Fruit fly (Drosophila melanogaster): Measurements from ENCODE around the gene CG34377.

The CG34377 gene

DNA sequence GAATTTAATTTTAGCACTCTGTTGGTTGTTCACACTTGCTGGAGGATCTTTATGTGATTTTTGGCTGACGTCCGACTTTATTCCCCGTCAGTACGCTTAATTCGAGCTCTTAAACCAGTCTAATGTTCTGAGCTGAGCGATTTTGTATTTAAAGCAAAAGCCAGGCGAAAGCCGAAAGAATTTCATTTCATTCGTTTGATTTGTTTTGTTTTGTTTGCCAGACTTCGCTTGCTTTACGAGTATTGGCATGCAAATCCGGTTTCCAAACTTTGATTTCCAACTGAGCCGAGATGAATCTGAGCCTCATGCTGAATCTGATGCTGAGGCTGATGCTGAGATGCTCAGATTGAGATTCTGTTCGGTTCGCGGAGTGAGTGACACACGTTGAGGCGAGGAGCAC lies 10.2 kb upstream of the CG34377 start, which contains the start of gene CG5391:
Gene CG5391, minus strand, starts transcription at position 101 of the 400 bp plus-strand sequence.
- TF ChIP-seq CG13204 (GFP tag; optimal IDR thresholded peaks at IDR 0.05) (no peak), CG9948 (tag; optimal IDR thresholded peaks at IDR 0.05) (no peak), rn (GFP tag; IDR thresholded peaks at IDR 0.05) (no peak), CG8301 (tag; optimal IDR thresholded peaks at IDR 0.05) (no peak), D1 (tag; optimal IDR thresholded peaks at IDR 0.05) (no peak), CG10348 (GFP tag; IDR thresholded peaks at IDR 0.05) (no peak), Snoo (tag; optimal IDR thresholded peaks at IDR 0.05) (no peak), EcR (GFP tag; optimal IDR thresholded peaks at IDR 0.05) (no peak), Pif1A (GFP tag; optimal IDR thresholded peaks at IDR 0.05) (no peak), CG14655 (GFP tag; optimal IDR thresholded peaks at IDR 0.05) (no peak), CG32121 (GFP tag; IDR thresholded peaks at IDR 0.05) (no peak), CG12605 (GFP tag; IDR thresholded peaks at IDR 0.05) (no peak), CG34367 (tag; optimal IDR thresholded peaks at IDR 0.05) (no peak), Ets98B (GFP tag; IDR thresholded peaks at IDR 0.05) (no peak), fd96Ca (GFP tag; IDR thresholded peaks at IDR 0.05) (no peak), CG4496 (GFP tag; IDR thresholded peaks at IDR 0.05) (no peak), gl (tag; optimal IDR thresholded peaks at IDR 0.05) (no peak), Pif1B (GFP tag; optimal IDR thresholded peaks at IDR 0.05) (no peak), CG17806 (tag; optimal IDR thresholded peaks at IDR 0.05) (no peak)

DNA sequence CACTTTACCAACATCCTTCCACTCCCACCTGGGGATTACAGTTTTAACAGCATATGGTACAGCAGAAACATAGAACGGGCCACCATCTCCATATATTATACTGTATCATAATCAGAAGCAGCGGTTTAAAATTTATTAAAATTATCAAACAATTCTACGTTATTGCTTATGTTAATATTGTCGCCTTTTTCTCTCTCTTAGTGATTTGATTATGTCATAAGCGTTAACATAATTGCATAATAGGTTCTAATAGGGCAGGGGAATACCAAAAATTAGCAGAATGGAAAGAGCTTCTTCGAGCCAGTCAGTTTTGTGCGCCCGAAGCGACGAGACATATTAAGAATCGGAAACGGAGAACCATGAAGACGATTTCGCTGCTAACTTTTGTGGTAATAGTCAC lies 7.8 kb upstream of the CG34377 start, which contains the start of gene CG13862:
Gene CG13862, plus strand, starts transcription at position 301 of the 400 bp plus-strand sequence.
- TF ChIP-seq Pif1A (GFP tag; optimal IDR thresholded peaks at IDR 0.05) (no peak), CG34367 (tag; optimal IDR thresholded peaks at IDR 0.05) (no peak), rn (GFP tag; IDR thresholded peaks at IDR 0.05) (no peak), CG4496 (GFP tag; IDR thresholded peaks at IDR 0.05) (no peak), D1 (tag; optimal IDR thresholded peaks at IDR 0.05) (no peak), CG17806 (tag; optimal IDR thresholded peaks at IDR 0.05) (no peak), CG13204 (GFP tag; optimal IDR thresholded peaks at IDR 0.05) (no peak), CG8159 (tag; optimal IDR thresholded peaks at IDR 0.05) (no peak), CG32121 (GFP tag; IDR thresholded peaks at IDR 0.05) (no peak), CG12605 (GFP tag; IDR thresholded peaks at IDR 0.05) (no peak), CG10348 (GFP tag; IDR thresholded peaks at IDR 0.05) (no peak), EcR (GFP tag; optimal IDR thresholded peaks at IDR 0.05) (no peak), CG8301 (tag; optimal IDR thresholded peaks at IDR 0.05) (no peak), Snoo (tag; optimal IDR thresholded peaks at IDR 0.05) (no peak), Ets98B (GFP tag; IDR thresholded peaks at IDR 0.05) (no peak), Pif1B (GFP tag; optimal IDR thresholded peaks at IDR 0.05) (no peak), CG15710 (tag; optimal IDR thresholded peaks at IDR 0.05) (no peak), gl (tag; optimal IDR thresholded peaks at IDR 0.05) (no peak), CG9948 (tag; optimal IDR thresholded peaks at IDR 0.05) (no peak)

DNA sequence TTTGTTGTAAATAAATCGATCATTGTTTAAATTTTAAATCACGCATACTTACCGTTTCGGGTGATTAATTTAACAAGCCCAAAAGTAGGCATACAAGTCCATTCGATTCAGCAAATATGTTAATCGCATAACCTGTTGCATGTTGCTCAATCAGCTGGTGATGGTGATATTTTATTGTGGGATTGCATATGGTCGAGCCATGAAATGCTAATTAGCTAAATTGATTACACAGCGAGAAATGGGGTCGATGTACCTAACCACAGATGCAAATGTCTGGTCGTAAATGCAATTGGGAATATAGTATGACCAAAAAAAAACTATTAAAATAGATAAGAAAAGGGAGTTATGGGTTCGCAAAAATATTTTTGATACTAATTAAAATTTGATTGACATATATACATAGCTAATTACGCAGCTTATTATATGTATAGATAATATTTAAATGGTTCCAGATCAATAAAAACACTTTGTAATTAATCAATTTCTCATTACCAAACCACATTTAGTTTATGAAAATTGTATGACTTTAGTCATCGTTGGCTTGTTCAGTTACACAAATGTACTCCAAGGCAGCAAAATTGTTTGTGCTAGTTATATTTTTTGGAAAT lies 6.7 kb upstream of the CG34377 start, which contains the start of gene CG33721:
Gene CG33721, plus strand, starts transcription at position 558 of the 608 bp plus-strand sequence.
- TF ChIP-seq CG32121 (GFP tag; IDR thresholded peaks at IDR 0.05): no peak
- TF ChIP-seq CG8301 (tag; optimal IDR thresholded peaks at IDR 0.05): no peak
- TF ChIP-seq CG13204 (GFP tag; optimal IDR thresholded peaks at IDR 0.05): no peak
- TF ChIP-seq Pif1A (GFP tag; optimal IDR thresholded peaks at IDR 0.05): no peak
- TF ChIP-seq CG34367 (tag; optimal IDR thresholded peaks at IDR 0.05): no peak
- no peak for TF ChIP-seq CG17806 (tag; optimal IDR thresholded peaks at IDR 0.05)
- no peak for TF ChIP-seq EcR (GFP tag; optimal IDR thresholded peaks at IDR 0.05)
- TF ChIP-seq CG10348 (GFP tag; IDR thresholded peaks at IDR 0.05): no peak
- TF ChIP-seq gl (tag; optimal IDR thresholded peaks at IDR 0.05): no peak
- TF ChIP-seq CG15710 (tag; optimal IDR thresholded peaks at IDR 0.05): no peak
- no peak for TF ChIP-seq CG12605 (GFP tag; IDR thresholded peaks at IDR 0.05)
- no peak for TF ChIP-seq rn (GFP tag; IDR thresholded peaks at IDR 0.05)
- TF ChIP-seq CG4496 (GFP tag; IDR thresholded peaks at IDR 0.05): no peak
- TF ChIP-seq CG9948 (tag; optimal IDR thresholded peaks at IDR 0.05): no peak
- no peak for TF ChIP-seq Snoo (tag; optimal IDR thresholded peaks at IDR 0.05)

DNA sequence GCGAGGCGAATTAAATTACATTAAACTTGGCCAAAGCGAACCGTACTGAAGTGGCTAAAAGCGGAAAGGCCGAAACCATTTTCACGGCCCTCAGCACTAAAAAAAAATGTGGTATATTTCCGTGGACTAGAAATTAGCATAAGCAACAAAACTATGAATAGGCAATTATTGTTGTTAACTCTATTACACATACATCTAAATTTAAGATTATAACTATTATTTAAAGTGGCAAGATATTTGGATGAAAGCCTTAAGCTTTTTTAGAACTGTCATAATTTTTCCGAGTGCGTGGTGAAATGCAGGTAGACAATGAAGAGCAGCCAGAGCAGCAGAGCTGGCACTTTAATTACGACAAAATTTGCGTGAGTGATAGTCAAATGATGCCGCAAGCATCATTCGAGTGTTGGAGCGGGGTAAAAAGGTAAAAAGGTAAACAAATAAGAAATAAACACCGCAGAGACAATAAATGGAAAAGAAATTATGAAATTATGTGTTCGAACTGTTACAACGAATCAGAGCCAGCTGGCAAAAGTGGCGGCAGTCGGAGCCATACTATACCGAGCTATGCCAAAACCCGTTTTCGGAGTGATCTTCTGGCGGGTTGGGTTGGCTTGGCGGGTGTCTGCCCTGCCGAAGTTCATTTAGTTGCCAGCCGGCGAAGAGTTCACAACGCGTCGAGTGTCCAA lies 4.9 kb upstream of the CG34377 start, which contains the start of gene CG7080:
Gene CG7080, plus strand, starts transcription at position 636 of the 686 bp plus-strand sequence.
- TF ChIP-seq CG34367 (tag; optimal IDR thresholded peaks at IDR 0.05) (no peak), CG8301 (tag; optimal IDR thresholded peaks at IDR 0.05) (no peak), Ets98B (GFP tag; IDR thresholded peaks at IDR 0.05) (no peak), gl (tag; optimal IDR thresholded peaks at IDR 0.05) (no peak), Pif1B (GFP tag; optimal IDR thresholded peaks at IDR 0.05) (no peak), CG13204 (GFP tag; optimal IDR thresholded peaks at IDR 0.05) (no peak), CG9948 (tag; optimal IDR thresholded peaks at IDR 0.05) (no peak), fd96Ca (GFP tag; IDR thresholded peaks at IDR 0.05) (no peak), CG15710 (tag; optimal IDR thresholded peaks at IDR 0.05) (no peak), CG8159 (tag; optimal IDR thresholded peaks at IDR 0.05) (peak; percentile 25), rn (GFP tag; IDR thresholded peaks at IDR 0.05) (no peak), CG4496 (GFP tag; IDR thresholded peaks at IDR 0.05) (no peak), CG17806 (tag; optimal IDR thresholded peaks at IDR 0.05) (no peak), CG14655 (GFP tag; optimal IDR thresholded peaks at IDR 0.05) (peak; percentile 14), EcR (GFP tag; optimal IDR thresholded peaks at IDR 0.05) (no peak), CG10348 (GFP tag; IDR thresholded peaks at IDR 0.05) (no peak), CG32121 (GFP tag; IDR thresholded peaks at IDR 0.05) (no peak), Pif1A (GFP tag; optimal IDR thresholded peaks at IDR 0.05) (peak; percentile 12), CG12605 (GFP tag; IDR thresholded peaks at IDR 0.05) (no peak), D1 (tag; optimal IDR thresholded peaks at IDR 0.05) (no peak)

DNA sequence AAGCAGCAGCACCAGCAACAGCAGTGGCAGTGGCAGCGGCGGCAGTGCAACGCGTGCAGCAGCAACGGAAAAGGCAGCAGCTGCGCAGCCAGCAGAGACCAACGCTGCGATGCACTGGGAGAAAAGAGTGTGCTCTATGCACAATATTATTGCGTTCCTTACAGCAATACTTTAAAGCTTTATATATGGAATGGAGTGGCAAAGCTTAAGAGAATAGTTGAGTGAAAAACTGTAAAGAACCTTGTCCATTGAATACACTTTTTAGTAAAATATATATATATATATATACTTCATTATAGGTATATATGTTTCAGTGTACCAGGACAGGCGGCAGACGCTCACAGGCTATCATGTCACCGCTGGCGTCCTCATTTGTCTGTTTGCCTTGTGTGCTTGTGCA lies 842 bp upstream of the CG34377 start:
- TF ChIP-seq CG12605 (GFP tag; IDR thresholded peaks at IDR 0.05) (peak; percentile 15; the same call in 1 of the 2 replicates), CG4496 (GFP tag; IDR thresholded peaks at IDR 0.05) (peak; percentile 68; the same call in 2 of the 3 replicates), CG17806 (tag; optimal IDR thresholded peaks at IDR 0.05) (peak; percentile 79), Pif1A (GFP tag; optimal IDR thresholded peaks at IDR 0.05) (no peak), CG14655 (GFP tag; optimal IDR thresholded peaks at IDR 0.05) (peak; percentile 81), CG13204 (GFP tag; optimal IDR thresholded peaks at IDR 0.05) (peak; percentile 56), gl (tag; optimal IDR thresholded peaks at IDR 0.05) (no peak), rn (GFP tag; IDR thresholded peaks at IDR 0.05) (no peak), CG8301 (tag; optimal IDR thresholded peaks at IDR 0.05) (peak; percentile 59), Pif1B (GFP tag; optimal IDR thresholded peaks at IDR 0.05) (peak; percentile 7), CG9948 (tag; optimal IDR thresholded peaks at IDR 0.05) (peak; percentile 78), CG34367 (tag; optimal IDR thresholded peaks at IDR 0.05) (peak; percentile 63), Ets98B (GFP tag; IDR thresholded peaks at IDR 0.05) (peak; percentile 27; the same call in 1 of the 2 replicates), CG10348 (GFP tag; IDR thresholded peaks at IDR 0.05) (no peak), CG15710 (tag; optimal IDR thresholded peaks at IDR 0.05) (peak; percentile 76), CG8159 (tag; optimal IDR thresholded peaks at IDR 0.05) (peak; percentile 83), fd96Ca (GFP tag; IDR thresholded peaks at IDR 0.05) (peak; percentile 64; the same call in 2 of the 3 replicates), Snoo (tag; optimal IDR thresholded peaks at IDR 0.05) (peak; percentile 46), CG32121 (GFP tag; IDR thresholded peaks at IDR 0.05) (peak; percentile 55; the same call in 1 of the 2 replicates)
